Worm (Caenorhabditis elegans): Measurements from ENCODE around the gene F35E12.10.

Gene F35E12.10

DNA sequence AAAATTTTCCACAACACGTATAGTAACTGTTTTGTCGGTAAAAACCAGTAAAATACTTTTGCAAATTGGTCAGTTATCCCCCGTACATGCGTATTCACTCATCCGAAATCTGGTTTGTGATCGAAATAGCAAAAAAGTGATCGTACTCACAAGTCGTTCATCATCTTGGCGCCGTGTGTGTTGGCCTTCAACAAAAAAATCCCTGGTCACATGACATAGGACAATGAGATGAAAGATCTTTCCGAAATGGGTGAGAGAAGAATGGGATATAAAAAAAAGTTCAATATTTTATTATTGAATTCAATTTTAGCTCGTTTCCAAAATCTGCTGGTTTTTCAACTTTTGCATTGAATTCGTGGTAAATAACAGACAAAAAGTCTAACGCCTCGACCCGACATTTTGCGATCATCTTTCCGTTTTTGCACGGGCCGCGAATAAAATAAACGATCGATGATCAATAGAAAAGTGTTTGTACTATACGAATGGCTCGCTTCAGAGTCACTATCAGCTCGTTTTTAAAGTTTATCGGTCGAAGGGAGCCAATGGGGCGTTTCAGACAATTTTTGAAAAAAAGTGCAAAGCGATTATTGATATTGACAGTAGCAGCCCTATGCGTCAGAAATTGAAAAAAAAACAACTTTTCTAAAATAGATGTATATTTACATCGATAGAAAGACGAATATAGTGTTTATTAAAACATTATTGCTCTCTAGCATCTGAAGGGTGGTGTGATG lies 39.6 kb upstream of the F35E12.10 start (continued):
- TF ChIP-seq duxl-1 (tag; optimal IDR thresholded peaks at IDR 0.05; ENCODE audit: poor library complexity) (no peak), dve-1 (tag; optimal IDR thresholded peaks at IDR 0.05; ENCODE audit: insufficient read depth) (peak; percentile 68), aly-2 (tag; optimal IDR thresholded peaks at IDR 0.05) (no peak), dmd-6 (GFP tag; IDR thresholded peaks at IDR 0.05) (peak; percentile 29; the same call in 1 of the 2 replicates), nhr-10 (tag; optimal IDR thresholded peaks at IDR 0.05) (no peak), hlh-30 (tag; optimal IDR thresholded peaks at IDR 0.05; ENCODE audit: insufficient read depth) (peak; percentile 82), aha-1 (tag) (peak; percentile 51), pqm-1 (tag; optimal IDR thresholded peaks at IDR 0.05) (peak; percentile 56), pha-4 (GFP tag; IDR thresholded peaks at IDR 0.05) (no peak), pha-4 (tag; optimal IDR thresholded peaks at IDR 0.05) (peak; percentile 2), arid-1 (GFP tag; conservative IDR thresholded peaks at IDR 0.05) (0 out of 2 replicates have a peak, but pooled peaks have one; percentile 14), madf-5 (GFP tag; IDR thresholded peaks at IDR 0.05) (no peak), lim-7 (GFP tag; IDR thresholded peaks at IDR 0.05) (no peak), nhr-6 (tag; optimal IDR thresholded peaks at IDR 0.05) (no peak), ZK337.2 (GFP tag; IDR thresholded peaks at IDR 0.05) (no peak)

DNA sequence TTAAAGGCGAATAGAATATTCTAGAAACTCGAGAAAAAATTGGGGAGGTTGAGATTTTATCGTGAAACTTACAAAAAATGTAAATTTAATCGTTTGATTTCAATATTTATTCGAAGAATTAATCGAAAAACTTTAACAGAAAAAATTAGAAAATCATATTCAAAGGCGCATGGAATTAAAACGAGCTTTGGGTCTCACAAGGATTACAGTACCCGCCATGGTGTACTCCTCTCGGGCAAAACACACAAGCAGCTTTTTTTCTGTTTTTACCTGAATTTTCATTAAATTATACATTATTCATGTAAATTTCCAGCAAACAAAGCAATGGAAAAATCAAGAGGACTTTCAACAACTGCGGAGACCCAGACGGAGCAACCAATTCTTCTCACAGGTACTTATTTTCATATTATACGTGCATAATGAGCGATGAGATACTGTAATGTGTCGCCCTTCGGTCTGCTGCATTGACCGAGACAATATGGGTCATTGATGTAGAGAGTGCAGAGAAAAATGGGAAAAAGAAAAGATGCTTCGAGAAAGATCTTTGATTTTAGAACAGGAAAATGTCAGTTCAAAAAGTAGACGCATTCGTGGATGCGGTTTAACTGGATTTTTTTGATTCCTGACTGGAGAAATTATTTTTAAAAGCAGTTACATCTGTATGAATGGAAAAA lies 38.8 kb upstream of the F35E12.10 start, which contains the start of the genes F53C11.4 and F53C11.5:
TSS of gene F53C11.4 (minus strand) at position 128 of the 674 bp plus-strand sequence.
TSS of gene F53C11.5 (plus strand) at position 325 of the 674 bp plus-strand sequence.
- TF ChIP-seq dmd-6 (GFP tag; IDR thresholded peaks at IDR 0.05) (peak; percentile 69), dve-1 (tag; optimal IDR thresholded peaks at IDR 0.05; ENCODE audit: insufficient read depth) (peak; percentile 87), mes-2 (tag; optimal IDR thresholded peaks at IDR 0.05; ENCODE audit: poor library complexity, severe bottlenecking) (peak; percentile 57), fkh-10 (GFP tag; optimal IDR thresholded peaks at IDR 0.05) (no peak), vab-7 (GFP tag; IDR thresholded peaks at IDR 0.05) (no peak), nhr-48 (tag; optimal IDR thresholded peaks at IDR 0.05) (peak; percentile 67), ceh-62 (tag; optimal IDR thresholded peaks at IDR 0.05) (no peak), tra-1 (GFP tag; IDR thresholded peaks at IDR 0.05) (0 out of 2 replicates have a peak, but pooled peaks have one; percentile 24), unc-130 (GFP tag; optimal IDR thresholded peaks at IDR 0.05) (peak; percentile 3), nhr-76 (tag; optimal IDR thresholded peaks at IDR 0.05) (no peak), unc-62 (GFP tag; optimal IDR thresholded peaks at IDR 0.05 in 1 of 2) (peak in 1 of 2 experiments; percentile 71), unc-62 (tag; optimal IDR thresholded peaks at IDR 0.05) (no peak), ama-1 (optimal IDR thresholded peaks at IDR 0.05) (peak; percentile 51), snpc-1.2 (GFP tag; IDR thresholded peaks at IDR 0.05) (no peak), mxl-3 (GFP tag; optimal IDR thresholded peaks at IDR 0.05) (no peak), lin-29 (GFP tag; IDR thresholded peaks at IDR 0.05) (no peak), Y105C5A.15 (GFP tag; IDR thresholded peaks at IDR 0.05) (no peak), ceh-32 (tag; optimal IDR thresholded peaks at IDR 0.05; ENCODE audit: poor library complexity) (no peak), arid-1 (GFP tag; conservative IDR thresholded peaks at IDR 0.05) (no peak), ces-1 (GFP tag; optimal IDR thresholded peaks at IDR 0.05) (no peak), nhr-41 (GFP tag; IDR thresholded peaks at IDR 0.05) (no peak), daf-19 (GFP tag; conservative IDR thresholded peaks at IDR 0.05) (no peak), pha-4 (GFP tag; IDR thresholded peaks at IDR 0.05) (no peak), pha-4 (tag; optimal IDR thresholded peaks at IDR 0.05) (no peak), mep-1 (tag; optimal IDR thresholded peaks at IDR 0.05) (peak; percentile 11), zag-1 (tag; optimal IDR thresholded peaks at IDR 0.05) (no peak), aly-2 (tag; optimal IDR thresholded peaks at IDR 0.05) (no peak), nhr-42 (GFP tag; IDR thresholded peaks at IDR 0.05) (no peak), zfp-2 (tag; optimal IDR thresholded peaks at IDR 0.05) (no peak), lsy-2 (tag; optimal IDR thresholded peaks at IDR 0.05) (peak in 1 of 2 experiments; percentile 86), nhr-25 (tag; optimal IDR thresholded peaks at IDR 0.05; ENCODE audit: borderline replicate concordance, insufficient read depth) (no peak), set-16 (GFP tag; IDR thresholded peaks at IDR 0.05) (no peak), nhr-11 (tag; optimal IDR thresholded peaks at IDR 0.05) (no peak), egl-27 (tag; optimal IDR thresholded peaks at IDR 0.05) (no peak), rbr-2 (tag; optimal IDR thresholded peaks at IDR 0.05) (peak; percentile 9), daf-8 (GFP tag; IDR thresholded peaks at IDR 0.05) (no peak), T20F7.1 (GFP tag; optimal IDR thresholded peaks at IDR 0.05) (peak; percentile 19), nhr-111 (GFP tag; optimal IDR thresholded peaks at IDR 0.05) (no peak)

All from whole organism, L4 larva.